Worm (Caenorhabditis elegans): ENCODE results near the gene ZC449.5.

ce11 chrX:5018062-5018653 lies 19.4 kb downstream of the ZC449.5 start:
- TF ChIP-seq him-1 (tag; optimal IDR thresholded peaks at IDR 0.05) (no peak), dao-5 (tag; optimal IDR thresholded peaks at IDR 0.05) (no peak)

Measured in whole organism, L4/young adult.